Worm (Caenorhabditis elegans) whole organism, late embryonic: ENCODE measurements around the gene fbxb-107.

Experiments
- C08G9.2 ChIP-seq: sonication (generic microtip); optimal IDR thresholded peaks from 2 replicates; lab custom pipeline; 2016; ENCODE audit warnings: mild to moderate bottlenecking, missing genetic modification characterization, moderate library complexity, missing compliant biosample characterization
- K02D7.2 ChIP-seq: sonication (generic microtip); optimal IDR thresholded peaks from 2 replicates; lab custom pipeline; 2017; ENCODE audit warnings: mild to moderate bottlenecking, missing genetic modification characterization, missing compliant biosample characterization
- K09A11.1 ChIP-seq: sonication (generic microtip); optimal IDR thresholded peaks from 2 replicates; lab custom pipeline; 2017; ENCODE audit warnings: antibody characterized with exemption, mild to moderate bottlenecking, missing genetic modification characterization, missing compliant biosample characterization; ENCODE audit not compliant: insufficient read depth
- ama-1 ChIP-seq: fragments of 150-350 bp; optimal IDR thresholded peaks from 2 replicates; lab custom pipeline; 2014
- ceh-14 ChIP-seq: sonication (generic microtip); optimal IDR thresholded peaks from 2 replicates; lab custom pipeline; 2016; ENCODE audit warnings: missing genotype, missing genetic modification characterization, missing compliant biosample characterization
- ceh-18 ChIP-seq: sonication (generic microtip); optimal IDR thresholded peaks from 2 replicates; lab custom pipeline; 2016; ENCODE audit warnings: missing genetic modification characterization, missing compliant biosample characterization
- ceh-2 ChIP-seq: sonication (generic microtip); optimal IDR thresholded peaks from 2 replicates; lab custom pipeline; 2016; ENCODE audit warnings: missing genotype, missing genetic modification characterization, missing compliant biosample characterization
- ceh-22 ChIP-seq: sonication (generic microtip); optimal IDR thresholded peaks from 2 replicates; lab custom pipeline; 2017; ENCODE audit warnings: missing biosample characterization, missing genetic modification characterization
- ceh-30 ChIP-seq: fragments of 150-350 bp; optimal IDR thresholded peaks from 2 replicates; lab custom pipeline; 2014; ENCODE audit warnings: missing biosample characterization, missing genetic modification characterization
- ceh-45 ChIP-seq: fragments of 200-800 bp; sonication (Bioruptor generic); IDR thresholded peaks from 2 replicates; pipeline ENCODE4 v1.3.6; 2022; ENCODE audit warnings: missing genetic modification reagents, missing genetic modification characterization, missing compliant biosample characterization
- ceh-48 ChIP-seq: sonication (generic microtip); optimal IDR thresholded peaks from 2 replicates; lab custom pipeline; 2016; ENCODE audit warnings: missing genetic modification characterization, inconsistent platforms, missing compliant biosample characterization
- ceh-6 ChIP-seq: fragments of 200-800 bp; sonication (Bioruptor generic); optimal IDR thresholded peaks from 2 replicates; lab custom pipeline; 2018; ENCODE audit warnings: mild to moderate bottlenecking, missing genetic modification characterization, missing compliant biosample characterization
- ceh-9 ChIP-seq: sonication (generic microtip); optimal IDR thresholded peaks from 2 replicates; lab custom pipeline; 2016; ENCODE audit warnings: mild to moderate bottlenecking, missing genetic modification characterization, inconsistent platforms, missing compliant biosample characterization
- che-1 ChIP-seq: sonication (generic microtip); optimal IDR thresholded peaks from 2 replicates; lab custom pipeline; 2016; ENCODE audit warnings: mild to moderate bottlenecking, missing genetic modification characterization, missing compliant biosample characterization
- dmd-4 ChIP-seq: sonication (generic microtip); optimal IDR thresholded peaks from 2 replicates; lab custom pipeline; 2016; ENCODE audit warnings: borderline replicate concordance, missing genetic modification characterization, missing compliant biosample characterization
- elt-2 ChIP-seq: sonication (generic microtip); optimal IDR thresholded peaks from 2 replicates; lab custom pipeline; 2016; ENCODE audit warnings: missing genetic modification reagents, missing genetic modification characterization, missing compliant biosample characterization
- elt-4 ChIP-seq: sonication (generic microtip); optimal IDR thresholded peaks from 2 replicates; lab custom pipeline; 2016; ENCODE audit warnings: missing genetic modification characterization, missing compliant biosample characterization
- ets-4 ChIP-seq: sonication (generic microtip); optimal IDR thresholded peaks from 2 replicates; lab custom pipeline; 2016; ENCODE audit warnings: missing genetic modification characterization, missing compliant biosample characterization
- eyg-1 ChIP-seq: sonication (generic microtip); optimal IDR thresholded peaks from 2 replicates; lab custom pipeline; 2016; ENCODE audit warnings: missing genotype, missing genetic modification characterization, missing compliant biosample characterization
- fkh-6 ChIP-seq: sonication (generic microtip); optimal IDR thresholded peaks from 2 replicates; lab custom pipeline; 2016; ENCODE audit warnings: missing genetic modification characterization, missing compliant biosample characterization
- gmeb-2 ChIP-seq: sonication (generic microtip); optimal IDR thresholded peaks from 2 replicates; lab custom pipeline; 2016; ENCODE audit warnings: missing genetic modification characterization, inconsistent platforms, missing compliant biosample characterization
- hlh-13 ChIP-seq: fragments of 200-800 bp; sonication (Bioruptor generic); optimal IDR thresholded peaks from 2 replicates; lab custom pipeline; 2018; ENCODE audit warnings: mild to moderate bottlenecking, missing genetic modification characterization, missing compliant biosample characterization
- hlh-15 ChIP-seq: sonication (generic microtip); optimal IDR thresholded peaks from 2 replicates; lab custom pipeline; 2016; ENCODE audit warnings: missing genetic modification characterization, missing compliant biosample characterization
- hlh-30 ChIP-seq: sonication (generic microtip); optimal IDR thresholded peaks from 2 replicates; lab custom pipeline; 2017; ENCODE audit warnings: antibody characterized with exemption, missing genetic modification characterization, missing compliant biosample characterization; ENCODE audit not compliant: insufficient read depth
- lim-6 ChIP-seq: sonication (generic microtip); optimal IDR thresholded peaks from 2 replicates; lab custom pipeline; 2016; ENCODE audit warnings: missing genetic modification characterization, missing compliant biosample characterization
- mec-3 ChIP-seq: sonication (generic microtip); optimal IDR thresholded peaks from 2 replicates; lab custom pipeline; 2016; ENCODE audit warnings: borderline replicate concordance, missing genetic modification characterization, missing compliant biosample characterization
- nfya-1 ChIP-seq: sonication (generic microtip); optimal IDR thresholded peaks from 2 replicates; lab custom pipeline; 2017; ENCODE audit warnings: missing genetic modification characterization, mild to moderate bottlenecking, missing compliant biosample characterization, antibody characterized with exemption, moderate library complexity
- nhr-232 ChIP-seq: sonication (generic microtip); optimal IDR thresholded peaks from 2 replicates; lab custom pipeline; 2016; ENCODE audit warnings: missing genetic modification characterization, missing compliant biosample characterization
- pag-3 ChIP-seq: sonication (generic microtip); optimal IDR thresholded peaks from 2 replicates; lab custom pipeline; 2016; ENCODE audit warnings: missing compliant biosample characterization, missing genetic modification characterization, borderline replicate concordance
- pat-9 ChIP-seq: fragments of 200-800 bp; sonication (Bioruptor generic); optimal IDR thresholded peaks from 2 replicates; lab custom pipeline; 2018; ENCODE audit warnings: mild to moderate bottlenecking, missing genetic modification characterization, moderate library complexity, missing compliant biosample characterization
- pax-1 ChIP-seq: fragments of 150-350 bp; optimal IDR thresholded peaks from 2 replicates; lab custom pipeline; 2014; ENCODE audit warnings: missing biosample characterization, missing genetic modification characterization
- pqm-1 ChIP-seq: sonication (generic microtip); optimal IDR thresholded peaks from 2 replicates; lab custom pipeline; 2016; ENCODE audit warnings: missing genetic modification characterization, missing compliant biosample characterization
- pros-1 ChIP-seq: fragments of 150-350 bp; optimal IDR thresholded peaks from 2 replicates; lab custom pipeline; 2014; ENCODE audit warnings: missing biosample characterization, missing genetic modification reagents, missing genetic modification characterization
- ref-2 ChIP-seq: sonication (generic microtip); optimal IDR thresholded peaks from 2 replicates; lab custom pipeline; 2016; ENCODE audit warnings: missing genetic modification characterization, missing compliant biosample characterization
- rnt-1 ChIP-seq: sonication (generic microtip); optimal IDR thresholded peaks from 2 replicates; lab custom pipeline; 2016; ENCODE audit warnings: missing genetic modification characterization, missing compliant biosample characterization
- sdc-2 ChIP-seq: sonication (generic microtip); optimal IDR thresholded peaks from 2 replicates; lab custom pipeline; 2016; ENCODE audit warnings: missing genotype, missing genetic modification characterization, missing compliant biosample characterization
- syd-9 ChIP-seq: sonication (generic microtip); optimal IDR thresholded peaks from 2 replicates; lab custom pipeline; 2016; ENCODE audit warnings: mild to moderate bottlenecking, missing genetic modification characterization, moderate library complexity, missing compliant biosample characterization
- tbx-7 ChIP-seq: sonication (generic microtip); optimal IDR thresholded peaks from 2 replicates; lab custom pipeline; 2016; ENCODE audit warnings: missing genotype, missing genetic modification characterization, missing compliant biosample characterization
- ttx-3 ChIP-seq: sonication (generic microtip); optimal IDR thresholded peaks from 2 replicates; lab custom pipeline; 2016; ENCODE audit warnings: missing genetic modification reagents, missing genetic modification characterization, missing compliant biosample characterization
- unc-3 ChIP-seq, 2 experiments: fragments of 200-800 bp in 1 of 2; sonication (Bioruptor generic) in 1 of 2; sonication (generic microtip) in 1 of 2; conservative IDR thresholded peaks in 1 of 2; optimal IDR thresholded peaks in 1 of 2; 2 replicates each; pipeline versions ENCODE4 v1.3.6 to Lab custom; 2016 to 2022; ENCODE audit warnings: missing compliant biosample characterization in 2 of 2, missing genetic modification characterization in 2 of 2, missing genetic modification reagents in 1 of 2
- unc-42 ChIP-seq: sonication (generic microtip); optimal IDR thresholded peaks from 2 replicates; lab custom pipeline; 2016; ENCODE audit warnings: missing genotype, missing genetic modification characterization, missing compliant biosample characterization

The fbxb-107 gene

ce11 chrII:2756351-2756750 lies 2.2 kb upstream of the fbxb-107 start:
- TF ChIP-seq hlh-30 (no peak), ceh-48 (tag; lab: Kevin White, UChicago) (no peak), rnt-1 (tag; lab: Kevin White, UChicago) (no peak), ceh-6 (GFP tag; lab: Kevin White, UChicago) (no peak), ceh-30 (tag; lab: Kevin White, UChicago) (no peak), pax-1 (no peak), ets-4 (tag; lab: Kevin White, UChicago) (no peak), tbx-7 (tag; lab: Kevin White, UChicago) (no peak), elt-2 (tag; lab: Kevin White, UChicago) (no peak), ceh-45 (no peak)

ce11 chrII:2757954-2758353 lies 618 bp upstream of the fbxb-107 start, which contains the start of gene F29A7.8:
TSS of gene F29A7.8 (minus strand) at chrII:2758054.
- TF ChIP-seq K02D7.2 (tag; lab: Kevin White, UChicago) (no peak), dmd-4 (tag; lab: Kevin White, UChicago) (no peak), unc-3 (GFP tag; conservative IDR thresholded peaks at IDR 0.05; lab: Robert Waterston, UW) (no peak), unc-3 (tag; optimal IDR thresholded peaks at IDR 0.05; lab: Kevin White, UChicago) (no peak), K09A11.1 (no peak), hlh-30 (no peak), ceh-2 (tag; lab: Kevin White, UChicago) (no peak), ceh-30 (tag; lab: Kevin White, UChicago) (no peak), lim-6 (tag; lab: Kevin White, UChicago) (no peak), che-1 (no peak), unc-42 (tag; lab: Kevin White, UChicago) (no peak), elt-4 (no peak)

ce11 chrII:2762108-2762507 lies 3.5 kb downstream of the fbxb-107 start, which contains the start of gene fbxb-106:
TSS of gene fbxb-106 (plus strand) at chrII:2762408.
- TF ChIP-seq ceh-22 (tag; lab: Kevin White, UChicago) = no peak
- no peak for TF ChIP-seq eyg-1 (tag; lab: Kevin White, UChicago)
- TF ChIP-seq pat-9 (tag; lab: Kevin White, UChicago) = no peak
- TF ChIP-seq pqm-1 (tag; lab: Kevin White, UChicago) = no peak
- TF ChIP-seq unc-42 (tag; lab: Kevin White, UChicago) = no peak
- no peak for TF ChIP-seq C08G9.2 (tag; lab: Kevin White, UChicago)
- TF ChIP-seq che-1 = no peak
- TF ChIP-seq rnt-1 (tag; lab: Kevin White, UChicago) = no peak
- no peak for TF ChIP-seq ceh-48 (tag; lab: Kevin White, UChicago)
- no peak for TF ChIP-seq syd-9 (tag; lab: Kevin White, UChicago)
- TF ChIP-seq ceh-9 (tag; lab: Kevin White, UChicago) = no peak
- TF ChIP-seq ceh-14 (tag; lab: Kevin White, UChicago) = no peak
- TF ChIP-seq hlh-15 (tag; lab: Kevin White, UChicago) = no peak
- TF ChIP-seq nhr-232 = no peak

ce11 chrII:2764664-2765063 lies 6.1 kb downstream of the fbxb-107 start, which contains the start of gene fbxb-108:
TSS of gene fbxb-108 (plus strand) at chrII:2764964.
- TF ChIP-seq syd-9 (tag; lab: Kevin White, UChicago) = no peak
- no peak for TF ChIP-seq fkh-6
- TF ChIP-seq gmeb-2 = no peak
- no peak for TF ChIP-seq lim-6 (tag; lab: Kevin White, UChicago)
- TF ChIP-seq C08G9.2 (tag; lab: Kevin White, UChicago) = no peak
- TF ChIP-seq dmd-4 (tag; lab: Kevin White, UChicago) = no peak
- TF ChIP-seq ets-4 (tag; lab: Kevin White, UChicago) = no peak
- TF ChIP-seq nhr-232 = no peak

DNA sequence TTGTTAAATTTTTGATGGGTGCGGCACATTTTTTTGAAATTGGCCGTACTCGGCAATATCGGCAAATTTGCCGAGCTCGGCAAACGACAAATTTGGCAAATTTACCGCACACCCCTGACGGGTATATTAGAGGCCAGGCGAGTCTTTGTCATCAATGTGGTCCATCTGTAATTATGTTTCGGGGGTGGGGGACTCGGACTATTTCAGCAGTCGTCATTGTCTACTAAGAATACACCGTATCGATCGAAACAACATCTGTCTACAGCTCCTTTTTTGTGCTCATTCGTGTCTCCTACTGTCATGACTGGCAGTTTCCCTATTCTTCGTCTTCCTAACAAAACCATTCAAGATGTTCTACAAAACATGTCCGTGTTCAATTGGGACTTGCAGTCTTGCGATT lies 7.8 kb downstream of the fbxb-107 start, which contains the start of gene F08D12.15:
F08D12.15 (plus strand) TSS at position 301 of the 400 bp plus-strand sequence.
- no peak for TF ChIP-seq sdc-2
- no peak for TF ChIP-seq syd-9 (tag; lab: Kevin White, UChicago)
- TF ChIP-seq ama-1 = no peak
- no peak for TF ChIP-seq pros-1 (tag; lab: Kevin White, UChicago)
- TF ChIP-seq C08G9.2 (tag; lab: Kevin White, UChicago) = no peak
- no peak for TF ChIP-seq hlh-30
- TF ChIP-seq nfya-1 = no peak
- no peak for TF ChIP-seq ref-2 (tag; lab: Kevin White, UChicago)
- TF ChIP-seq K09A11.1 = no peak
- TF ChIP-seq mec-3 = no peak
- TF ChIP-seq pag-3 (tag; lab: Kevin White, UChicago) = no peak
- no peak for TF ChIP-seq fkh-6
- no peak for TF ChIP-seq ceh-18 (tag; lab: Kevin White, UChicago)
- no peak for TF ChIP-seq hlh-13 (GFP tag; lab: Kevin White, UChicago)
- TF ChIP-seq ttx-3 (tag; lab: Kevin White, UChicago) = no peak
